Fruit fly (Drosophila melanogaster) Kc167 (cell line): Measurements from ENCODE around the gene SppL.

Source experiments
- Myc ChIP-seq: fragments of >200 bp; optimal IDR thresholded peaks from 2 replicates; lab custom pipeline; 2017; ENCODE audit warnings: missing external identifiers
- h ChIP-seq: fragments of >200 bp; optimal IDR thresholded peaks from 3 replicates; lab custom pipeline; 2018; ENCODE audit warnings: missing external identifiers
- psq ChIP-seq: fragments of >200 bp; optimal IDR thresholded peaks from 2 replicates; lab custom pipeline; 2017; ENCODE audit warnings: missing external identifiers

- no peak for TF ChIP-seq h (lab: Kevin White, UChicago)
- no peak for TF ChIP-seq Myc (lab: Kevin White, UChicago)
- TF ChIP-seq psq (lab: Kevin White, UChicago): no peak
Measured at dm6 chr3R:25870389-25870788, 11.4 kb upstream of the SppL start.
